Worm (Caenorhabditis elegans) whole organism, L2 larva: ENCODE measurements around the gene sart-3.

ENCODE experiments used
- C34F6.9 ChIP-seq: fragments of 150-350 bp; optimal IDR thresholded peaks from 2 replicates; lab custom pipeline; 2014; ENCODE audit warnings: missing biosample characterization, missing genetic modification characterization
- F13H6.1 ChIP-seq: sonication (generic microtip); optimal IDR thresholded peaks from 2 replicates; lab custom pipeline; 2016; ENCODE audit warnings: missing genetic modification characterization, missing compliant biosample characterization
- Y55F3AM.14 ChIP-seq: fragments of 200-800 bp; sonication (Bioruptor generic); optimal IDR thresholded peaks from 2 replicates; lab custom pipeline; 2018; ENCODE audit warnings: mild to moderate bottlenecking, missing genetic modification characterization, missing compliant biosample characterization
- alr-1 ChIP-seq: fragments of 150-350 bp; optimal IDR thresholded peaks from 2 replicates; lab custom pipeline; 2014; ENCODE audit warnings: missing biosample characterization, missing genetic modification characterization
- aly-2 ChIP-seq: fragments of 150-350 bp; optimal IDR thresholded peaks from 2 replicates; lab custom pipeline; 2014; ENCODE audit warnings: missing biosample characterization, missing genetic modification characterization
- ama-1 ChIP-seq: fragments of 150-350 bp; optimal IDR thresholded peaks from 2 replicates; lab custom pipeline; 2018; ENCODE audit warnings: inconsistent platforms
- ceh-82 ChIP-seq: fragments of 150-350 bp; optimal IDR thresholded peaks from 2 replicates; lab custom pipeline; 2014; ENCODE audit warnings: missing biosample characterization, missing genetic modification characterization
- crh-2 ChIP-seq: sonication (generic microtip); optimal IDR thresholded peaks from 2 replicates; lab custom pipeline; 2017; ENCODE audit warnings: missing biosample characterization, missing genetic modification characterization
- elt-1 ChIP-seq: fragments of 150-350 bp; optimal IDR thresholded peaks from 2 replicates; lab custom pipeline; 2014; ENCODE audit warnings: missing biosample characterization, missing genetic modification characterization
- elt-3 ChIP-seq: sonication (generic microtip); optimal IDR thresholded peaks from 2 replicates; lab custom pipeline; 2017; ENCODE audit warnings: missing biosample characterization, missing genetic modification characterization
- fos-1 ChIP-seq: fragments of 150-350 bp; optimal IDR thresholded peaks from 2 replicates; lab custom pipeline; 2014; ENCODE audit warnings: missing biosample characterization, missing genetic modification characterization
- lin-11 ChIP-seq: fragments of 150-350 bp; sonication (generic microtip); optimal IDR thresholded peaks from 2 replicates; lab custom pipeline; 2014; ENCODE audit warnings: missing biosample characterization, missing genetic modification characterization, inconsistent platforms, mixed read lengths
- lin-39 ChIP-seq: fragments of 150-350 bp; optimal IDR thresholded peaks from 2 replicates; lab custom pipeline; 2014; ENCODE audit warnings: missing biosample characterization, missing genetic modification reagents, missing genetic modification characterization
- lsy-2 ChIP-seq, 2 experiments: fragments of 150-350 bp in 1 of 2; sonication (generic microtip) in 1 of 2; optimal IDR thresholded peaks; 2 replicates each; lab custom pipeline; 2014 to 2017; ENCODE audit warnings: missing biosample characterization in 2 of 2, missing genetic modification characterization in 2 of 2
- mab-5 ChIP-seq: fragments of 150-350 bp; optimal IDR thresholded peaks from 2 replicates; lab custom pipeline; 2014; ENCODE audit warnings: missing biosample characterization, missing genetic modification characterization
- mbf-1 ChIP-seq: sonication (generic microtip); optimal IDR thresholded peaks from 2 replicates; lab custom pipeline; 2017; ENCODE audit warnings: missing biosample characterization, missing genetic modification characterization
- nhr-10 ChIP-seq: sonication (generic microtip); optimal IDR thresholded peaks from 2 replicates; lab custom pipeline; 2017; ENCODE audit warnings: missing biosample characterization, missing genetic modification characterization
- nhr-11 ChIP-seq: fragments of 150-350 bp; optimal IDR thresholded peaks from 2 replicates; lab custom pipeline; 2014; ENCODE audit warnings: missing biosample characterization, missing genetic modification characterization
- nhr-12 ChIP-seq: fragments of 150-350 bp; optimal IDR thresholded peaks from 2 replicates; lab custom pipeline; 2014; ENCODE audit warnings: missing biosample characterization, missing genetic modification characterization
- nhr-129 ChIP-seq: fragments of 150-350 bp; optimal IDR thresholded peaks from 2 replicates; lab custom pipeline; 2014; ENCODE audit warnings: missing biosample characterization, missing genetic modification characterization
- nhr-21 ChIP-seq: fragments of 150-350 bp; optimal IDR thresholded peaks from 2 replicates; lab custom pipeline; 2014; ENCODE audit warnings: missing biosample characterization, missing genetic modification characterization
- nhr-23 ChIP-seq: fragments of 150-350 bp; optimal IDR thresholded peaks from 2 replicates; lab custom pipeline; 2014; ENCODE audit warnings: missing biosample characterization, missing genetic modification reagents, missing genetic modification characterization
- nhr-237 ChIP-seq: fragments of 150-350 bp; optimal IDR thresholded peaks from 2 replicates; lab custom pipeline; 2014; ENCODE audit warnings: missing biosample characterization, missing genetic modification characterization
- nhr-6 ChIP-seq: fragments of 150-350 bp; optimal IDR thresholded peaks from 2 replicates; lab custom pipeline; 2014; ENCODE audit warnings: missing biosample characterization, missing genetic modification characterization
- nhr-77 ChIP-seq: fragments of 150-350 bp; optimal IDR thresholded peaks from 2 replicates; lab custom pipeline; 2014; ENCODE audit warnings: missing biosample characterization, missing genetic modification characterization
- peb-1 ChIP-seq: fragments of 150-350 bp; optimal IDR thresholded peaks from 2 replicates; lab custom pipeline; 2014; ENCODE audit warnings: missing biosample characterization, missing genetic modification characterization
- sem-4 ChIP-seq: fragments of 150-350 bp; optimal IDR thresholded peaks from 2 replicates; lab custom pipeline; 2014; ENCODE audit warnings: missing biosample characterization, missing genetic modification reagents, missing genetic modification characterization
- skn-1 ChIP-seq: sonication (generic microtip); optimal IDR thresholded peaks from 2 replicates; lab custom pipeline; 2017; ENCODE audit warnings: missing biosample characterization, missing genetic modification characterization
- sma-3 ChIP-seq: sonication (generic microtip); optimal IDR thresholded peaks from 2 replicates; lab custom pipeline; 2016; ENCODE audit warnings: missing genetic modification reagents, missing genetic modification characterization, missing compliant biosample characterization
- sma-9 ChIP-seq, 2 experiments: fragments of 150-350 bp in 1 of 2; sonication (generic microtip) in 1 of 2; optimal IDR thresholded peaks; 2 replicates each; lab custom pipeline; 2014 to 2016; ENCODE audit warnings: missing genetic modification characterization in 2 of 2, mild to moderate bottlenecking in 1 of 2, missing biosample characterization in 1 of 2, missing compliant biosample characterization in 1 of 2, missing genetic modification reagents in 1 of 2, moderate library complexity in 1 of 2
- snpc-4 ChIP-seq: fragments of 150-350 bp; optimal IDR thresholded peaks from 2 replicates; lab custom pipeline; 2014; ENCODE audit warnings: missing biosample characterization, missing genetic modification characterization
- unc-55 ChIP-seq: fragments of 150-350 bp; sonication (generic microtip); optimal IDR thresholded peaks from 3 replicates; lab custom pipeline; 2014; ENCODE audit warnings: missing biosample characterization, missing genetic modification reagents, missing genetic modification characterization
- zag-1 ChIP-seq: fragments of 150-350 bp; optimal IDR thresholded peaks from 2 replicates; lab custom pipeline; 2014; ENCODE audit warnings: missing biosample characterization, missing genetic modification characterization
- ztf-11 ChIP-seq: sonication (generic microtip); optimal IDR thresholded peaks from 2 replicates; lab custom pipeline; 2017; ENCODE audit warnings: missing biosample characterization, missing genetic modification characterization
- ztf-4 ChIP-seq: fragments of 150-350 bp; optimal IDR thresholded peaks from 2 replicates; lab custom pipeline; 2014; ENCODE audit warnings: missing biosample characterization, missing genetic modification characterization

The sart-3 gene

ce11 chrIV:11348822-11349221 lies 16.1 kb upstream of the sart-3 start:
- TF ChIP-seq lsy-2 (tag; optimal IDR thresholded peaks at IDR 0.05; lab: Kevin White, UChicago) (no peak), nhr-77 (tag; lab: Kevin White, UChicago) (no peak), skn-1 (no peak), nhr-23 (tag; lab: Kevin White, UChicago) (no peak), unc-55 (GFP tag; lab: Kevin White, UChicago) (peak; percentile 33), lin-39 (tag; lab: Kevin White, UChicago) (no peak), ztf-4 (tag; lab: Kevin White, UChicago) (no peak), crh-2 (no peak), F13H6.1 (tag; lab: Kevin White, UChicago) (no peak), nhr-129 (tag; lab: Kevin White, UChicago) (peak; percentile 15), ama-1 (lab: Kevin White, UChicago) (no peak)
- TF ChIP-seq, all 48 proteins: peak for 2

DNA sequence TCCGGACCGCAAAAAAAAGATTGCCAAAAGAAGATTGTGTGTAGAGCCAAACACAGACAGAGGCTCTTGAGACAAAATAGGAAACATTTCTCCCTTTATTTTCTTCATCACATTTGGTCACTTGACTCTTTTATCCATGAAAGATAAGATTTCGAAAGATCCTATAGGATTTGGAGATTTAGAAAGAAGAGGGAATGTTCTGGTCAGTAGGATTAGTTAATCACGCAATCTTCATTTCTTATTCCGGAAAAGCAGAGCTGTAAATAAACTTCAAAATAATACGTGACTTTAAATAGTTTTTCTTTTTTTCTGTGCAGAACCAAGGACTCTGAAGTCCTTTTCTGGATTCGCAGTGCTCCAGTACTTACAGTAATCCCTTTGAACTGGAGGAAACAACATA lies 14.5 kb upstream of the sart-3 start:
- TF ChIP-seq alr-1 (tag; lab: Kevin White, UChicago) (no peak), nhr-12 (tag; lab: Kevin White, UChicago) (no peak), sma-9 (GFP tag; optimal IDR thresholded peaks at IDR 0.05; lab: Kevin White, UChicago) (no peak), sma-9 (tag; optimal IDR thresholded peaks at IDR 0.05; lab: Kevin White, UChicago) (no peak), elt-3 (tag; lab: Kevin White, UChicago) (no peak), nhr-237 (tag; lab: Kevin White, UChicago) (no peak), snpc-4 (no peak), F13H6.1 (tag; lab: Kevin White, UChicago) (no peak), C34F6.9 (tag; lab: Kevin White, UChicago) (peak; percentile 27)

- TF ChIP-seq sem-4, result no peak
- no peak for TF ChIP-seq nhr-237 (tag; lab: Kevin White, UChicago)
- TF ChIP-seq nhr-129 (tag; lab: Kevin White, UChicago), result no peak
- no peak for TF ChIP-seq alr-1 (tag; lab: Kevin White, UChicago)
- no peak for TF ChIP-seq unc-55 (GFP tag; lab: Kevin White, UChicago)
- no peak for TF ChIP-seq lin-11
- no peak for TF ChIP-seq sma-3 (GFP tag; lab: Kevin White, UChicago)
- TF ChIP-seq fos-1 (tag; lab: Kevin White, UChicago), result no peak
- TF ChIP-seq Y55F3AM.14 (GFP tag; lab: Kevin White, UChicago), result no peak
- no peak for TF ChIP-seq zag-1
These were observed 11.5 kb upstream of the sart-3 start for ce11 chrIV:11344288-11344687.

- TF ChIP-seq Y55F3AM.14 (GFP tag; lab: Kevin White, UChicago), result no peak
- TF ChIP-seq ceh-82 (tag; lab: Kevin White, UChicago), result no peak
- TF ChIP-seq elt-1 (tag; lab: Kevin White, UChicago), result no peak
- TF ChIP-seq nhr-237 (tag; lab: Kevin White, UChicago), result no peak
- no peak for TF ChIP-seq nhr-11
- TF ChIP-seq nhr-6 (tag; lab: Kevin White, UChicago), result no peak
- TF ChIP-seq nhr-10 (tag; lab: Kevin White, UChicago), result no peak
- no peak for TF ChIP-seq mbf-1 (tag; lab: Kevin White, UChicago)
- TF ChIP-seq skn-1, result no peak
- no peak for TF ChIP-seq nhr-129 (tag; lab: Kevin White, UChicago)
- no peak for TF ChIP-seq alr-1 (tag; lab: Kevin White, UChicago)
- TF ChIP-seq lin-11, result no peak
- TF ChIP-seq peb-1 (tag; lab: Kevin White, UChicago), result no peak
- no peak for TF ChIP-seq nhr-21 (tag; lab: Kevin White, UChicago)
- TF ChIP-seq zag-1, result no peak
- no peak for TF ChIP-seq crh-2
- TF ChIP-seq aly-2 (tag; lab: Kevin White, UChicago), result no peak
- TF ChIP-seq ztf-11 (tag; lab: Kevin White, UChicago), result no peak
- TF ChIP-seq mab-5, result no peak
- TF ChIP-seq, all 48 proteins: peak for 0
These were observed 8.1 kb upstream of the sart-3 start for ce11 chrIV:11340735-11341443.
